Worm (Caenorhabditis elegans) whole organism, late embryonic: Measurements from ENCODE around the gene C15H7.4.

Experiments used
- ama-1 ChIP-seq: fragments of 150-350 bp; optimal IDR thresholded peaks from 2 replicates; lab custom pipeline; 2014
- ceh-19 ChIP-seq: fragments of 200-800 bp; sonication (Bioruptor generic); optimal IDR thresholded peaks from 2 replicates; lab custom pipeline; 2018; ENCODE audit warnings: mild to moderate bottlenecking, missing genetic modification characterization, missing compliant biosample characterization
- eyg-1 ChIP-seq: sonication (generic microtip); optimal IDR thresholded peaks from 2 replicates; lab custom pipeline; 2016; ENCODE audit warnings: missing genotype, missing genetic modification characterization, missing compliant biosample characterization
- pag-3 ChIP-seq: sonication (generic microtip); optimal IDR thresholded peaks from 2 replicates; lab custom pipeline; 2016; ENCODE audit warnings: missing compliant biosample characterization, missing genetic modification characterization, borderline replicate concordance
- sox-4 ChIP-seq: sonication (generic microtip); optimal IDR thresholded peaks from 2 replicates; lab custom pipeline; 2017; ENCODE audit warnings: mild to moderate bottlenecking, missing genetic modification characterization, inconsistent platforms, missing compliant biosample characterization
- syd-9 ChIP-seq: sonication (generic microtip); optimal IDR thresholded peaks from 2 replicates; lab custom pipeline; 2016; ENCODE audit warnings: mild to moderate bottlenecking, missing genetic modification characterization, moderate library complexity, missing compliant biosample characterization

DNA sequence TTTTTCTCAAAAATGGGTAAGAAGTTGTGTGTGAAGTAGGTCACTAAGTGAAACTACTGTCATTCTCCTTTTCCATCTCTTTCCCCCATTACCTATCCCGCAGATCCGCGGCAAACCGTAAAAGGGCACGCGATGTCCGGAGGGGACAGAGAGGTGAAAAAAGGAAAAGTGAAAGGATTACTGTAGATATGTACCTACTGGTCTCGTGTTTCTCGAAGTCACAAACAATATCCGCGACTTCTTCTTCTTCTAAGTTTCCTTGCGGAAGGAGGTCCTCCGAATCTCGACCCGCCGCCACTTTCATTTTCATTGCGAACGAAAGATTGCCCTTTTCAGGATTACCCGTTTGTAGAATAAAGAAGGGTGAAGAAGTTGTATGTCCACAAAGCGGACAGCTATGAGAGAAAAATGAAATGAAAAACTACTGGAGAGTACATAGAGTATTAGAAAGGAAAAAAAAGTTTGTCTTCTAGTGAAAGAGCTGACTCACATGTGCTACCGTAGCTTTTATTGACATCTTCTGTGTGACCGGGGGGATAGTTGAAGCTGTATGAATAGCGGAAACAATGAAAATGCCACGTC, 9.2 kb downstream of the C15H7.4 start:
- TF ChIP-seq ceh-19 (no peak), pag-3 (tag; lab: Kevin White, UChicago) (no peak), eyg-1 (no peak), sox-4 (tag; lab: Kevin White, UChicago) (no peak), ama-1 (lab: Kevin White, UChicago) (no peak), syd-9 (no peak)
